Worm (Caenorhabditis elegans): Measurements from ENCODE around the gene dpf-6.

DNA sequence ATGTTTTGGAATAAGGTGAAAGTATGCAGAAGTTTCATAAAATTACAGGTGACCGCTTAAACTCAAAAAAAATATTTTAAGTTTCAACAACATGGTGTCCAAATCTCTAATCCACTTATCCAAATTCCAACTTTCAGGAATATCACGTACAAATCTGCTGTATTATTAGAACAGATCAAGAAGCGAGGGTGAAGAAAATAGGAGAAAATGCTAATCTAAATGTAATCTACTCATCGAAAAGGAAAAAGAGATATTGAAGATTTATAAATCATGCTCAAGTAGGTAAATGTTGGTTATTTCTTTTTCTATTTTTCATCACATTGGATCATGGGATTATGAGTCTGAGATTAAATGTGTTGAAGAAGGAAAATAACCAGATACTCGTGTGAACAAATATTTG lies 36.5 kb upstream of the dpf-6 start:
- TF ChIP-seq dox-1 (GFP tag; IDR thresholded peaks at IDR 0.05), result no peak
- no peak for TF ChIP-seq lin-54 (GFP tag; optimal IDR thresholded peaks at IDR 0.05)
- TF ChIP-seq unc-130 (GFP tag; optimal IDR thresholded peaks at IDR 0.05), result no peak
- TF ChIP-seq unc-62 (GFP tag; optimal IDR thresholded peaks at IDR 0.05), result no peak
- no peak for TF ChIP-seq madf-3 (GFP tag; IDR thresholded peaks at IDR 0.05)
